Worm (Caenorhabditis elegans) whole organism, midembryonic: ENCODE measurements around the gene nspa-9.

ENCODE experiments used
- flt-1 ChIP-seq: fragments of 200-800 bp; sonication (Bioruptor generic); IDR thresholded peaks from 2 replicates; pipeline ENCODE4 v1.3.6; 2022; ENCODE audit warnings: missing genetic modification characterization, missing compliant biosample characterization
- ref-1 ChIP-seq: fragments of 200-800 bp; sonication (Bioruptor generic); conservative IDR thresholded peaks from 2 replicates; pipeline ENCODE4 v1.3.6; 2022; ENCODE audit warnings: missing genetic modification reagents, missing genetic modification characterization, missing compliant biosample characterization
- tab-1 ChIP-seq: fragments of 200-800 bp; sonication (Bioruptor generic); IDR thresholded peaks from 2 replicates; pipeline ENCODE4 v1.3.6; 2022; ENCODE audit warnings: missing genetic modification characterization, missing compliant biosample characterization
- ztf-23 ChIP-seq: fragments of 200-800 bp; sonication (Bioruptor generic); IDR thresholded peaks from 2 replicates; pipeline ENCODE4 v1.3.6; 2022; ENCODE audit warnings: missing genetic modification reagents, missing genetic modification characterization, missing compliant biosample characterization

DNA sequence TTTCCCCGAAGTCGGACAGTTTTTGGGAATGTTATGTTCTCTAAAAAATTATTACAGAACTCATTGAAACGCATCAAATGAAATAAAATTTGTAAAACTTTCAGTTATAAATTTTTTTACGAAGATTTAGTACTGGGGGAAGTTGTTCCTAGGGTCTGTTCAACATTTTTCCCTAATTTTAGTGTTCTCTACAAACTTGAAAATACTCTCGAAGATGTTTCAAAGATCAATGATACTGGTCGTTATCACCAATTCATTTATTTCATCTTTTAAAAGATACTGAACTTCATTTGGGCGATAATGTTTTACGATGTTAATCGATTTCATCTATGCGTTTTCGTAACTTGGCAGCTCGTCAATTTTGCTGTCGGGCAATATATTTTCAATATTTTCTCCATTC lies 36.6 kb upstream of the nspa-9 start, which contains the start of gene C44C10.3:
- no peak for TF ChIP-seq ref-1 (GFP tag; lab: Robert Waterston, UW)
- no peak for TF ChIP-seq ztf-23 (GFP tag; lab: Robert Waterston, UW)
- TF ChIP-seq tab-1 (GFP tag; lab: Robert Waterston, UW): no peak
- TF ChIP-seq flt-1 (GFP tag; lab: Robert Waterston, UW): no peak
